Fruit fly (Drosophila melanogaster) whole organism: ENCODE measurements around the gene Sap-r.

ENCODE experiments used
- CG8478 ChIP-seq: fragments of >200 bp; optimal IDR thresholded peaks from 2 replicates; lab custom pipeline; 2018; ENCODE audit warnings: inconsistent platforms
- Dll ChIP-seq: fragments of >200 bp; optimal IDR thresholded peaks from 2 replicates; lab custom pipeline; 2017
- EcR ChIP-seq, 2 experiments: fragments of >200 bp; optimal IDR thresholded peaks; 2 replicates each; lab custom pipeline; 2017; ENCODE audit warnings: missing biosample characterization in 2 of 2, missing genetic modification characterization in 2 of 2, missing genetic modification reagents in 2 of 2
- pan ChIP-seq: fragments of >200 bp; optimal IDR thresholded peaks from 2 replicates; lab custom pipeline; 2017
- psq ChIP-seq: fragments of >200 bp; optimal IDR thresholded peaks from 2 replicates; lab custom pipeline; 2017
- usp ChIP-seq: fragments of >200 bp; optimal IDR thresholded peaks from 2 replicates; lab custom pipeline; 2017; ENCODE audit warnings: missing biosample characterization, missing genetic modification characterization, mixed read lengths

Sap-r gene

dm6 chr3R:30883403-30883802 lies 5.5 kb downstream of the Sap-r start, which contains the start of gene CG15547:
Gene CG15547, minus strand, starts transcription at chr3R:30883503.
- TF ChIP-seq EcR (GFP tag; optimal IDR thresholded peaks at IDR 0.05; lab: Kevin White, UChicago) (no peak), usp (GFP tag; lab: Kevin White, UChicago) (no peak)

DNA sequence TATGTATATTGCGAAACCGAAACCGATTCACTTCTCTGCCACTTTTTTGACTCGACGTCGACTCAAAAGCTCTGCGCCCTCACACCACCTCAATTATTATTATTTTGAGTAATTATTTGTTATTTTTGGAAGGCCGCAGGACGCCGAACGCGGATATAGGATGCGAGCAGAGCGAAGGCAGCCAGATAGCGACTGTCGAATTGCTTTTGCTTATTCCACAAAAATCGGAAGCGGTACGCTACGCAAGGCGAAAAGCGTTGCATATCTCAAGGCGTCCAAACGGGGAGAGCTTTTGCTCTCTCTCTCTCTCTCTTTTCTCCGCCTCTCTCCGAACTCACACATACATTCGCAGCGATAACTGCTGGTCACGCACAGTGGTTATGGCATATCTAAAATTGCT lies 8.0 kb downstream of the Sap-r start, which contains the start of gene CG12071:
TSS of gene CG12071 (minus strand) at position 134 of the 400 bp plus-strand sequence.
- TF ChIP-seq Dll (lab: Kevin White, UChicago) (no peak), CG8478 (lab: Kevin White, UChicago) (no peak), psq (lab: Kevin White, UChicago) (no peak), pan (no peak)

dm6 chr3R:30880024-30880423 lies 8.8 kb downstream of the Sap-r start:
- TF ChIP-seq Dll (lab: Kevin White, UChicago): no peak
- TF ChIP-seq psq (lab: Kevin White, UChicago): no peak
- no peak for TF ChIP-seq CG8478 (lab: Kevin White, UChicago)
- no peak for TF ChIP-seq usp (GFP tag; lab: Kevin White, UChicago)
- TF ChIP-seq EcR (GFP tag; optimal IDR thresholded peaks at IDR 0.05; lab: Kevin White, UChicago): no peak
- TF ChIP-seq pan: no peak

dm6 chr3R:30878105-30878504 lies 10.8 kb downstream of the Sap-r start:
- TF ChIP-seq EcR (GFP tag; optimal IDR thresholded peaks at IDR 0.05; lab: Kevin White, UChicago) (no peak), psq (lab: Kevin White, UChicago) (no peak), CG8478 (lab: Kevin White, UChicago) (no peak), pan (no peak), Dll (lab: Kevin White, UChicago) (no peak), usp (GFP tag; lab: Kevin White, UChicago) (no peak)

dm6 chr3R:30876136-30876683 lies 12.7 kb downstream of the Sap-r start, which contains the start of gene CG15546:
Gene CG15546, minus strand, starts transcription at chr3R:30876186.
- TF ChIP-seq EcR (GFP tag; optimal IDR thresholded peaks at IDR 0.05; lab: Kevin White, UChicago) (no peak), CG8478 (lab: Kevin White, UChicago) (no peak), usp (GFP tag; lab: Kevin White, UChicago) (no peak), pan (no peak), Dll (lab: Kevin White, UChicago) (no peak)

DNA sequence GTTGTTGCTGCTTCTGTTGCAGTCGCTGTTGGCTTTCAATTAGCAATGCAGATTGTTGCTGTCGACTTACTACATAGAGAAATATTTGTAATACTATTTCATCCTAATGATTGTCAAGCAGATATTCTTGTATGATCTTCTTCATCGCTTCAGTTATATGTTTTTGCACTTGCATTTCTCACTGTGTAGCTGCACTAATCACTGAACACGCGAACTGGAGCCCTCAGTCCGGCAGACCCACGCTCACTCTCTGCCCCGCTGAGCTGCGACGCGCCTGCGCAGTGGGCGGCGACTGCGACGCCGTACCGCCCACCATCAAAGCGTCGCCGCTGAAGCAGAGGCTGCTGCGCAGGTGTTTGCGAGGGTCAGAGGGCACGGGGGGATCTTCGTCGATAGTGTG lies 14.2 kb downstream of the Sap-r start:
- TF ChIP-seq CG8478 (lab: Kevin White, UChicago) (no peak), psq (lab: Kevin White, UChicago) (no peak), pan (no peak), EcR (GFP tag; optimal IDR thresholded peaks at IDR 0.05; lab: Kevin White, UChicago) (no peak)

dm6 chr3R:30872301-30873044 lies 16.4 kb downstream of the Sap-r start, which contains the start of gene CG15545:
Gene CG15545, minus strand, starts transcription at chr3R:30872351.
- TF ChIP-seq psq (lab: Kevin White, UChicago) (no peak), pan (no peak), CG8478 (lab: Kevin White, UChicago) (no peak), usp (GFP tag; lab: Kevin White, UChicago) (no peak), Dll (lab: Kevin White, UChicago) (no peak), EcR (GFP tag; optimal IDR thresholded peaks at IDR 0.05; lab: Kevin White, UChicago) (no peak)

DNA sequence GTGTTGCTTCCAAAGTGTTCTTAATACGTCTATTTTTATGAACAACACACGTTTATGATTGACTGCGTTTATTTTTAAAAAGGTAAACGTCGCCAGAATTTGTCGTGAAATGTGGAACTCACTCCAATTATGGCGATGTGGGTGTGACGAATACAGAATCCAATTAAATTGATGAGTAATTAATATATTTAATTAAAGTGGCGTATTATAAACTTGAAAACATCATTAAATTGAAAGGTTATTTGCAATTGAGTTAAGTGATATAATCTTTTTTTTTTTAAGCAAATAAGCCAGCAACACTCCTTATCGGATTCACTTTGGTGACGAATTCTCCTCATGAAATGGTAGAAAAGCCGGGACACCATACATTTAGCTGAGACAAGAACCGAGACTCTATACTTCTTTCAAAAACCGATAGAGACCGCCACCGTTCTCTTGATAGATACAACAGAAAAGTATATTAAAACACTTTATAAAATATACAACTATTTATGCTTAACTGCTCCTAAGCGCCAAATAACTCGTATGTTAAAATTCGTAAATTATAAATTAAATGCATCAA lies 18.5 kb downstream of the Sap-r start:
- TF ChIP-seq psq (lab: Kevin White, UChicago) (no peak), usp (GFP tag; lab: Kevin White, UChicago) (no peak), Dll (lab: Kevin White, UChicago) (no peak), CG8478 (lab: Kevin White, UChicago) (no peak), EcR (GFP tag; optimal IDR thresholded peaks at IDR 0.05; lab: Kevin White, UChicago) (no peak), pan (no peak)

DNA sequence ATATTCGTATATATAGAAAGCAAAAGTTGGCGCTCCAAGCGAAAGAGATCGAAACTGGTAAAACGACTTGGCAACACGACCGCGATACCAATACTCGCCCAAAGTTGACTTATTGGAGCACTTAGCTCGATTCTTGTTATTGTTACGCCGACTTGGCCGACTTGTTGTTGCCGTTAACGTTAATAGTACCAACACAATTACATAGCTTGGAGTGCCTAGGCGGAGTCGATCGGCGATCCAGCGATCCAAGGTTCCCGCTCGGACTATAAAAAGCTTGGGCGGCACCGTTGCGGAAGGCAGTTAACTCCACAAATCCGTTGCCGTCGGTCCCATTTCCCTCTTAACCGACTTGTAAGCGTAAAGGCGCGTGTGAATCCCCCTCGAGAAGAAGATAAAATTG lies 21.6 kb downstream of the Sap-r start, which contains the start of gene Cpr100A:
TSS of gene Cpr100A (plus strand) at position 290 of the 400 bp plus-strand sequence.
- TF ChIP-seq CG8478 (lab: Kevin White, UChicago) (no peak), usp (GFP tag; lab: Kevin White, UChicago) (no peak), EcR (GFP tag; optimal IDR thresholded peaks at IDR 0.05; lab: Kevin White, UChicago) (no peak), pan (no peak), Dll (lab: Kevin White, UChicago) (no peak), psq (lab: Kevin White, UChicago) (no peak)

DNA sequence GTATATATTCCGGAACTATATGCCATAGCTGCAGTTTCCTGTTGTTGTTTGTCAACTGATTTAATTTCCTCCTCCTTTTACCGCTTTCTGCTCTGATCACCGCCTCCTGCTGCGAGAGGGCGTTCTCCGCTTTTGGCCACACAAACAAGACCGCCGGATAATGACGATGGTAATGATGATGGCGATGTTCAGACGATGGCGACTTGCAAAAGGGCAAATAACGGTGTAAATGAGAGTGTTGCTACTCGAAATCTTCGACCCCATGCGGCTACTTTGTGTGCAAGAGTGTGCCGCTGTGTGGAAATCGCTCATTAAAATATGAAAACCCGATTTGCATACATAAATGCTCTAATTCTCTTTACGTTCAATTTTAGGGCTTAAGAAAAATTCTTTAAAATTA lies 23.0 kb downstream of the Sap-r start:
- TF ChIP-seq pan: no peak
- no peak for TF ChIP-seq usp (GFP tag; lab: Kevin White, UChicago)
- TF ChIP-seq psq (lab: Kevin White, UChicago): no peak
- no peak for TF ChIP-seq Dll (lab: Kevin White, UChicago)
- no peak for TF ChIP-seq CG8478 (lab: Kevin White, UChicago)
- no peak for TF ChIP-seq EcR (GFP tag; optimal IDR thresholded peaks at IDR 0.05; lab: Kevin White, UChicago)

DNA sequence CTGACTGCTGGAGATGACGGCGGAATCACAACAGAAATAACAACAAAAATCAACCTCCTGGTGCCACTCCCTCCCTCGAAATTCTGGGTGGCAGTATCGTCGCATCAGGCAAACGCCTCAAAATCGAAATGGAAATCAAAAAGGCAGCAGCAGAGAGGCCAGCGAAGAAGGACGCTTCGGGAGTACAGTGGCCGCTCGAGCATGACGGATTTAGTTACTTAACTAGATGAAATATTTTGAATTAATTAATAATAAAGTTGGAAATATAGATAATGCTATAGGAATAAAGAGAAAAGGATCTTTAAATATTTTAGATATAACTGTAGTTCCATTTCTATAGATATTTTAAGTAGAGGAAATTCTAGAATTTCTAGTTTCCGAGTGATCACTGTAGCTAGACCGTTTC lies 23.5 kb downstream of the Sap-r start:
- TF ChIP-seq Dll (lab: Kevin White, UChicago): no peak
- no peak for TF ChIP-seq usp (GFP tag; lab: Kevin White, UChicago)

DNA sequence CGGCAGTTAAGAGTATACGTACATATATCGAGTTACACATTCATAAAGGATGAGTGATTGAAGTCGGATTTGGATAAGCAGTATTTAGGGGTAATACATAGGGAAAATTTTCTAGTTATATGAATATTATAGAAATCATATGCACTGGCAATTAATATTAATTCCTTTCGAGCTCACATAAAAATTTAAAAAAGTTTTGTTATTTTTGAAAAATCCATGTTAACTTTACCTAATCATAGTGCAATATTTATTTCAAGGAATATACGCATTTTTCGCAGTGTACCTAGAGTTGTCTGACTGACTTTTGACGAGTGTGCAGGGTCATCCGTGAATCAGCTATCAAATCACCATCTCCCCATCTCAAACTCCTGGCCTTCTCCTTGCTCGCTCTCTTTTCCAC lies 24.4 kb downstream of the Sap-r start:
- TF ChIP-seq pan (no peak), CG8478 (lab: Kevin White, UChicago) (no peak), usp (GFP tag; lab: Kevin White, UChicago) (no peak), psq (lab: Kevin White, UChicago) (no peak), EcR (GFP tag; optimal IDR thresholded peaks at IDR 0.05; lab: Kevin White, UChicago) (no peak), Dll (lab: Kevin White, UChicago) (no peak)
